Worm (Caenorhabditis elegans) whole organism, early embryonic: ENCODE results near the gene C27D6.3.

ENCODE experiments used
- F13C5.2 ChIP-seq: sonication (generic microtip); optimal IDR thresholded peaks from 2 replicates; lab custom pipeline; 2017; ENCODE audit warnings: mild to moderate bottlenecking, missing genetic modification characterization, inconsistent platforms, missing compliant biosample characterization
- aly-1 ChIP-seq: sonication (generic microtip); optimal IDR thresholded peaks from 2 replicates; lab custom pipeline; 2016; ENCODE audit warnings: missing genetic modification characterization, missing compliant biosample characterization
- ama-1 ChIP-seq: fragments of 150-350 bp; optimal IDR thresholded peaks from 2 replicates; lab custom pipeline; 2014
- ceh-13 ChIP-seq: fragments of 200-800 bp; sonication (Bioruptor generic); optimal IDR thresholded peaks from 2 replicates; lab custom pipeline; 2018; ENCODE audit warnings: mild to moderate bottlenecking, missing genetic modification characterization, missing compliant biosample characterization
- ceh-36 ChIP-seq: sonication (generic microtip); optimal IDR thresholded peaks from 2 replicates; lab custom pipeline; 2016; ENCODE audit warnings: missing genetic modification characterization, inconsistent platforms, missing compliant biosample characterization
- ets-7 ChIP-seq: sonication (generic microtip); optimal IDR thresholded peaks from 2 replicates; lab custom pipeline; 2016; ENCODE audit warnings: missing genotype, missing genetic modification characterization, missing compliant biosample characterization
- flt-1 ChIP-seq: fragments of 200-800 bp; sonication (Bioruptor generic); IDR thresholded peaks from 2 replicates; pipeline ENCODE4 v1.3.6; 2022; ENCODE audit warnings: missing genetic modification characterization, missing compliant biosample characterization
- hmbx-1 ChIP-seq: sonication (generic microtip); optimal IDR thresholded peaks from 2 replicates; lab custom pipeline; 2016; ENCODE audit warnings: mild to moderate bottlenecking, missing genetic modification characterization, missing compliant biosample characterization
- hmg-4 ChIP-seq: fragments of 200-800 bp; sonication (Bioruptor generic); optimal IDR thresholded peaks from 2 replicates; lab custom pipeline; 2018; ENCODE audit warnings: mild to moderate bottlenecking, missing genetic modification characterization, missing compliant biosample characterization
- hnd-1 ChIP-seq: sonication (generic microtip); optimal IDR thresholded peaks from 2 replicates; lab custom pipeline; 2016; ENCODE audit warnings: missing genetic modification characterization, missing compliant biosample characterization
- pes-1 ChIP-seq: fragments of 200-800 bp; sonication (Bioruptor generic); IDR thresholded peaks from 2 replicates; pipeline ENCODE4 v1.3.6; 2022; ENCODE audit warnings: missing genetic modification reagents, missing genetic modification characterization, missing compliant biosample characterization
- scrt-1 ChIP-seq: fragments of 200-800 bp; sonication (Bioruptor generic); IDR thresholded peaks from 2 replicates; pipeline ENCODE4 v1.3.6; 2022; ENCODE audit warnings: missing genetic modification characterization, missing compliant biosample characterization
- tbx-11 ChIP-seq: fragments of 200-800 bp; sonication (Bioruptor generic); IDR thresholded peaks from 2 replicates; pipeline ENCODE4 v1.3.6; 2022; ENCODE audit warnings: missing genetic modification characterization, missing compliant biosample characterization
- tbx-37 ChIP-seq: fragments of 200-800 bp; sonication (Bioruptor generic); conservative IDR thresholded peaks from 2 replicates; pipeline ENCODE4 v1.3.6; 2022; ENCODE audit warnings: missing genetic modification reagents, missing genetic modification characterization, missing compliant biosample characterization
- tra-4 ChIP-seq: sonication (generic microtip); optimal IDR thresholded peaks from 2 replicates; lab custom pipeline; 2017; ENCODE audit warnings: missing genetic modification characterization, missing compliant biosample characterization

The C27D6.3 gene

DNA sequence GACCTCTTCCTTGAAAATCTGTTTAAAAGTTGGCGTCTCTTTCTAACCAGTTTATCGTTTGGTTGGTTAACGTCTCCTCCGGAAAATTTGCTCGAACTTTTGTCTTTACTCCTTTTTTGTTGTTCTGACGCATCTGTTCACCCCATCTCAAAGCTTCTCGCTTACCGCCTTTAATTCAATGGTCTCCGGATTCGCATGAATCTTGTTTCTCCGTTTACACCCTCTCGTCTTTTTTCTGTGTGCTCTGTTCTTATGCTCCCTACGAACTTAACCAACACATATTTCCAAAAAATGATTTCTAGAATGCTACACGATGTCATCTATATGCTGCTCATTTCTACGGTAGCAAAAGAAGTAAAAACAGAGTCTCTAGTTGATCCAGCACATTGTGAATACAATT lies 44.2 kb downstream of the C27D6.3 start, which contains the start of gene lgc-56:
Gene lgc-56 (plus strand): TSS at position 301 of the 400 bp plus-strand sequence.
- TF ChIP-seq pes-1 (GFP tag; lab: Robert Waterston, UW) = no peak
- no peak for TF ChIP-seq F13C5.2
- no peak for TF ChIP-seq scrt-1 (GFP tag; lab: Robert Waterston, UW)
- no peak for TF ChIP-seq tbx-11 (GFP tag; lab: Robert Waterston, UW)
- TF ChIP-seq tra-4 (tag; lab: Kevin White, UChicago) = no peak
- no peak for TF ChIP-seq ama-1 (lab: Kevin White, UChicago)
- no peak for TF ChIP-seq ceh-36 (tag; lab: Kevin White, UChicago)
- TF ChIP-seq ceh-13 (GFP tag; lab: Kevin White, UChicago) = no peak
- TF ChIP-seq ets-7 = no peak
- no peak for TF ChIP-seq hmbx-1 (tag; lab: Kevin White, UChicago)
- TF ChIP-seq flt-1 (GFP tag; lab: Robert Waterston, UW) = no peak
- TF ChIP-seq hmg-4 (GFP tag; lab: Kevin White, UChicago) = no peak
- TF ChIP-seq hnd-1 (tag; lab: Kevin White, UChicago) = no peak
- TF ChIP-seq tbx-37 (GFP tag; lab: Robert Waterston, UW) = no peak
- no peak for TF ChIP-seq aly-1 (tag; lab: Kevin White, UChicago)
